Worm (Caenorhabditis elegans): Measurements from ENCODE around the gene srh-283.

srh-283 gene

ce11 chrV:17765077-17765476, at the start of gene srh-283, which contains the start of gene C47A10.16:
TSS of gene srh-283 (plus strand) at chrV:17765348.
TSS of gene C47A10.16 (minus strand) at chrV:17765177.
- TF ChIP-seq unc-62 (GFP tag; optimal IDR thresholded peaks at IDR 0.05): no peak

- no peak for TF ChIP-seq unc-62 (GFP tag; optimal IDR thresholded peaks at IDR 0.05)
These were observed 46.5 kb upstream of the srh-283 start, which contains the start of gene str-77 for ce11 chrV:17718647-17719046. TSS of gene str-77 (plus strand) at chrV:17718947.

- no peak for TF ChIP-seq unc-62 (GFP tag; optimal IDR thresholded peaks at IDR 0.05)
These were observed 43.4 kb upstream of the srh-283 start for ce11 chrV:17721709-17722108.

DNA sequence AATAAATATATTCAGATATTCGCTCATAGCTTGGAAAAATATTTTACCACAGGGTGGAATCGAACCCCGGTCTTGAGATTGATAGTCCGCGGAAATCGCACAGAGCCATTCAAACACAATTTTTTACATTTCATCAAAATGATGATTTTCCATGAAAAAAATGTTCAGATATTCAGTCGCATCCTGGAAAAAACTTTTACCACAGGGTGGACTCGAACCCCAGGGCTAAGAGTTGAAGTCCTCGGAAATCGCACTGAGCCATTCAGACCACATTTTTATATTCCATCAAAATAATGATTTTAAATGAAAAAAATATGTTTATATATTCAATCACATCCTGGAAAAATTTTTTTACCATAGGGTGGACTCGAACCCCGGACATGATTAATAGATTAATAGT, 42.6 kb upstream of the srh-283 start:
- no peak for TF ChIP-seq unc-62 (GFP tag; optimal IDR thresholded peaks at IDR 0.05)

ce11 chrV:17723142-17723781, 41.9 kb upstream of the srh-283 start:
- TF ChIP-seq unc-62 (GFP tag; optimal IDR thresholded peaks at IDR 0.05): no peak

DNA sequence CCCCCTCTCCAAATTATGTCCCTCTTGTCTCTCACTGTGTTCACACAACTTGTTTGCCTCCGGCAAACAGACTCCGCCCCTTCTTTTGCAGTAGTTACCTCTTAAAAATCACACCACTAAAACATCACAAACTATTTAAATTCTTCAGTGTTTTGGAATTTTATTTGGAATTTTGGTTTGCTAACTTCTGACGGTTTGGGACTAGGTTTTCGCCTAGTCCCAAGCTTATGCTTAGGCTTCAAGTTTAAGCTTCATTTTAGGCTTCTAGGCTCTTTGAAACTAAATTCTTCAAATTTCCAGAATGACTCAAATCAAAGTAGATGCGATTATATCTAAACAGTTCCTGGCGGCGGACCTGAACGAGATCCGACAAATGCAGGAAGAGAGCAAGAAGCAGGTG, 40.4 kb upstream of the srh-283 start, which contains the start of gene fat-5:
Gene fat-5 (plus strand): TSS at position 301 of the 400 bp plus-strand sequence.
- no peak for TF ChIP-seq unc-62 (GFP tag; optimal IDR thresholded peaks at IDR 0.05)

DNA sequence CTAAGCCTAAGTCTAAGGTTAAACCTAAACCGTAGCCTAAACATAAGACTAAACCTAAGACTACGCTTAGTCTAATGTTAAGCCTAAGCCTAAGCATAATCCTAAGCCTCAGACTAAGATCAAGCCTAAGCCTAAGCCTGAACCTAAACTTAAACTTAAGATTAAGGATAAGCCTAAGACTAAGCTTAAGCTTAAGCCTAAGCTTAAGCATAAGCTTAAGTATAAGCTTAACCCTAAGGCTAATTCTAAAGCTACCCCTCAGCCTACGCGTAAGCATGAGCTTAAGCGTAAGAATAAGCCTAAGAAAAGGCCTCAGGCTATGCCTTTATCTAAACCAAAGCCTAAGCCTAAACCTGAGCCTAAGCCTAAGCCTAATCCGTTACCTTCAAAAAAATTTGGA, 36.8 kb upstream of the srh-283 start:
- TF ChIP-seq unc-62 (GFP tag; optimal IDR thresholded peaks at IDR 0.05): no peak

DNA sequence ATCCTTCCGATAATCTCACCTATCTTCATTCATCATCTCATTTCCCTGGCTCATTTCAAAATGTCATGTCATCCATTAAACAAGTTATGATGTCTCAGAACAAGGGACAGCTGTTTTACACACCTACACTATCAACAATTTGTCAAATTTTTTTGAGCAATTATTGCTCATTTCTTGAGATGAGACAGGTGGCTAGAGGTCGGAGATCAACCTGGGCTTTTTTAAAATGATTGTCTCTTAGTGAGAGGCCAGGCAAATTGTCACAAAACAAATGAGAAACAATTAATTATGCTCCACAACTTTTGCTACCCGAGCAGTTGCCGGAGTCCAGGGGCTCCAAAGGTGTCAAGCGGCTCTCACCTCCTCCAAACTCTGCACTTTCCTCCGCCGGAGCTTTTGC, 36.4 kb upstream of the srh-283 start:
- no peak for TF ChIP-seq unc-62 (GFP tag; optimal IDR thresholded peaks at IDR 0.05)

DNA sequence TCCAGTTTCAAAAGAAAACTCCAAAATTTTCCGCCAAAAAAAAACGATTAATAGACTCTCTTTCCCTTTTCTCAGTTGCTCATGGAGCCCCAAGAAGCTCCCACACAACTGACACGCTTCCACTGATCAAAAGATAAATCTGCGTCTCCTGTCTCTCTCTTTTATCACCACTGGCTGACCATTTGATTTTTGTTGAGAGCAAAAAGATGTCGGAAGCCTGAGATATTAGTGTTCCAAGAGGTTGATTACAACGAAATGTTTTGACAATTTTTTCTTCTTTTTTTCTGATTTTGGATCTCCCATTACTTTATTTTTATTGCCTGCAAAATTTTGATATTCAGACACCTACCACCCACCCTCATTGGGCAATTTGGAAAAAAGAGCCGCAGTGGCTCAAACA, 32.6 kb upstream of the srh-283 start, which contains the start of gene twk-42:
Gene twk-42 (minus strand): TSS at position 101 of the 400 bp plus-strand sequence.
- TF ChIP-seq unc-62 (GFP tag; optimal IDR thresholded peaks at IDR 0.05): no peak

- TF ChIP-seq unc-62 (GFP tag; optimal IDR thresholded peaks at IDR 0.05): no peak
These were observed 25.3 kb upstream of the srh-283 start, which contains the start of gene cutl-4 for ce11 chrV:17739801-17740200. TSS of gene cutl-4 (minus strand) at chrV:17739901.

- TF ChIP-seq unc-62 (GFP tag; optimal IDR thresholded peaks at IDR 0.05): no peak
These were observed 21.3 kb upstream of the srh-283 start for ce11 chrV:17743802-17744201.

DNA sequence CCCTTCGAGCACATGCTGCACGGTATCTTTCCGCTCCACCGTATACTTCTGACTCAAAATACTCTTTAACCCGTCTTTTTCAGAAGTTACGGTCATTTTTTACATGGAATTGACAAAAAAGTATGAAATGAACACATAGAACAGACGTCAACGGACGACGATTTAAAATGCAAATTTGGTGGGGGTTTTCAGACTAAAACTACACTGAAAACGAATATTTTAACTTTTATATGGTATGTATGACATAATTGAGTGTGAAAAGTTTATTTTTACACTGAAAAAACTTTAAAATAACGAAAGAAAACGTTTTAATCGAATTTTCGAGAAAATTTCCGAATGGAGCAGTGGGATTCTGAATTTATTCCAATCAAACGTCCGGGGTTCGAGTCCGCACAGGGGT, 18.2 kb upstream of the srh-283 start, which contains the start of gene twk-36:
Gene twk-36 (minus strand): TSS at position 101 of the 400 bp plus-strand sequence.
- TF ChIP-seq unc-62 (GFP tag; optimal IDR thresholded peaks at IDR 0.05): no peak

DNA sequence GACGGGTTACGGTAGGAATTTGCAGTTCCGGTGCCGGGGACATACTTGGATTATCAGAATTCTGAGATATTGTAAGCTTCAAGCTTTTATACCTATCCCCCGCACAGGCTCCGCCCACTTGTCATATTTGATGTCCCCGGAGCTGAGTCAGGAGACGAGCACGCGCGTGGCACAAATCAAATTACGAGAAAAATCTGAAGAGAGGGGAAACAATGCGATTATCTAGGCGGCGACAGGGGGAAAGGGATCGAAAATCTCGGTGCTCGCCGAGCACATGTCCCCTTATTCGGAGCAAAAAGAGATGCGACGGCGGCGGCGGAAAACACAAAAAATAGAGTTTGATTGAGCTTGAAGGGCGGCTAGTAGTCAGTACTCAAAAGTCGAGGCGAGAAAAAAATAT, 16.0 kb upstream of the srh-283 start, which contains the start of gene R12G8.1:
Gene R12G8.1 (minus strand): TSS at position 63 of the 400 bp plus-strand sequence.
- no peak for TF ChIP-seq unc-62 (GFP tag; optimal IDR thresholded peaks at IDR 0.05)

DNA sequence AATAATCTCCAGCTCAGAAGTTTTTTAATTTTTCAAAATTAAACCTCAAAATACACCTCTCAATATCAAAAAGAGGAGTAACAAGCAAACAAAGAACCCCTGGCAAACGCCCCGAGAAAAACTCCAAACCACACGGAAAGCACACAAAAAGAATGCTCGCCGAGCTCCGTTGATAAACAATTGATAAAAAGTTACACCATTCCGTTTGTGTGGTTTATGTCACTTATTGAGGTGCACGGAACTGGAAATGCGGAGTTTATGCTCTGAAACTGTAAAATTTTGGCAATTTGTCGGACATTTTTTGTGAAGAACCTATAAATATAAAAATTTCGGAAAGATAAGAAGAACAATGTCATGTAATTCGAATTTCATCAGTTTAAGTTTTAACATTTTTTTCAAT, 12.8 kb upstream of the srh-283 start:
- no peak for TF ChIP-seq unc-62 (GFP tag; optimal IDR thresholded peaks at IDR 0.05)

DNA sequence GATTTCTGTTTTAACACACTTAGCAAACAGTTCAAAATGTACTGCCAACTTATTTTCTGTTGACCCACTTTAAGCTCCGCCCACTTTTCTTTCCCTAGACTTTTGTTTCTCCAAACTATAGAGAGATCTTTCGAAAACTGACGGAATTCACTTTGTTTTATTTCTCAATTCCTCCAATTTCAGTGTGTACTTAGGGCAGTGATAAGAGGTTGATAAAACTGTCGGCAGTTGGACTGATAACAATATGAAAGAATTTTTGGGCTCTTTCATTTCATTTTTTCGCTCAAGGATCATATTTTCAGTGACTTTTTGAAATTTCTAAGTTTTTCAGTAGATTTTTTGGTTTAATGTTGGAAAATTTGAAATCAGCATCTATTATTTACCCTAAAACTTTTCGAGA, 10.1 kb upstream of the srh-283 start:
- TF ChIP-seq unc-62 (GFP tag; optimal IDR thresholded peaks at IDR 0.05): no peak

DNA sequence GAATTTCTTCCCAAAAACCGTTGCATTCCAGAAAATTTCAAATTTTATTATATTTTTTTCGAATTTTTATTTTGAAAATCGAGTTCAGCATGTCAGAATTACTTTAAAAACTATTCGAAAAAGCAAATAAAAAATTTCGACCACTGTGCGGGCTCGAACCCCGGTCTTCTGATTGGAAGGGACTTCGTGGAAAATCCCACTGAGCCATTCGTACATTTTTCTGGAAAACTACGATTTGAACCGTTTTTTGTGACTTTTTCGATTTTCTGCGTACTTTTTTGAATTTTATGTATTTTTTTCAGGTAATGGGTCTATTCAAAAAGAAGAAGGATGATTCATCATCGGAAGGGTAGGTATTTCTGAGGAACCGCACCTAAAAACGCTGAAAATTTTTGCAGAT, 9.6 kb upstream of the srh-283 start, which contains the start of gene pgp-9:
Gene pgp-9 (plus strand): TSS at position 301 of the 400 bp plus-strand sequence.
- no peak for TF ChIP-seq unc-62 (GFP tag; optimal IDR thresholded peaks at IDR 0.05)

ce11 chrV:17767249-17767648, 2.1 kb downstream of the srh-283 start, which contains the start of gene srh-284:
TSS of gene srh-284 (plus strand) at chrV:17767549.
- no peak for TF ChIP-seq unc-62 (GFP tag; optimal IDR thresholded peaks at IDR 0.05)
